Fruit fly (Drosophila melanogaster) whole organism, prepupa: Measurements from ENCODE around the gene CG15528.

Experiments
- Blimp-1 ChIP-seq: fragments of 200-800 bp; sonication (Bioruptor generic); optimal IDR thresholded peaks from 3 replicates; lab custom pipeline; 2017; ENCODE audit warnings: missing biosample characterization, missing genetic modification characterization, mild to moderate bottlenecking, moderate library complexity, missing genetic modification reagents
- CG10631 ChIP-seq: fragments of 200-800 bp; sonication (Bioruptor generic); optimal IDR thresholded peaks from 2 replicates; lab custom pipeline; 2016; ENCODE audit warnings: missing biosample characterization, missing genetic modification characterization
- CG11294 ChIP-seq: fragments of 200-800 bp; sonication (Bioruptor generic); IDR thresholded peaks from 2 replicates; pipeline ENCODE4 v1.3.6; 2022; ENCODE audit warnings: missing biosample characterization, missing genetic modification characterization
- CG15336 ChIP-seq: fragments of 200-800 bp; sonication (Bioruptor generic); IDR thresholded peaks from 2 replicates; pipeline ENCODE4 v1.3.6; 2022; ENCODE audit warnings: missing biosample characterization, missing genetic modification characterization
- CG1621 ChIP-seq: fragments of 200-800 bp; sonication (Bioruptor generic); optimal IDR thresholded peaks from 3 replicates; lab custom pipeline; 2018; ENCODE audit warnings: missing biosample characterization, mild to moderate bottlenecking, missing genetic modification characterization
- CG3032 ChIP-seq: fragments of 200-800 bp; optimal IDR thresholded peaks from 2 replicates; lab custom pipeline; 2019; ENCODE audit warnings: missing biosample characterization, mild to moderate bottlenecking, missing genetic modification characterization, moderate library complexity
- CG31627 ChIP-seq: fragments of 200-800 bp; sonication (Bioruptor generic); optimal IDR thresholded peaks from 3 replicates; lab custom pipeline; 2016; ENCODE audit warnings: missing biosample characterization, missing genetic modification characterization
- CG32006 ChIP-seq: fragments of 200-800 bp; sonication (Bioruptor generic); optimal IDR thresholded peaks from 3 replicates; lab custom pipeline; 2017; ENCODE audit warnings: missing biosample characterization, mild to moderate bottlenecking, missing genetic modification characterization
- CG34406 ChIP-seq: fragments of 200-800 bp; sonication (Bioruptor generic); optimal IDR thresholded peaks from 3 replicates; lab custom pipeline; 2016; ENCODE audit warnings: missing biosample characterization, missing genetic modification characterization
- CG3919 ChIP-seq: fragments of 200-800 bp; sonication (Bioruptor generic); optimal IDR thresholded peaks from 3 replicates; lab custom pipeline; 2016; ENCODE audit warnings: missing biosample characterization, missing genetic modification characterization
- CG6163 ChIP-seq: fragments of 200-800 bp; sonication (Bioruptor generic); IDR thresholded peaks from 3 replicates; pipeline ENCODE4 v1.3.6; 2022; ENCODE audit warnings: missing biosample characterization, missing genetic modification characterization
- CG6276 ChIP-seq: fragments of 200-800 bp; sonication (Bioruptor generic); optimal IDR thresholded peaks from 2 replicates; lab custom pipeline; 2017; ENCODE audit warnings: missing biosample characterization, mild to moderate bottlenecking, missing genetic modification characterization
- CG6792 ChIP-seq: fragments of 200-800 bp; sonication (Bioruptor generic); optimal IDR thresholded peaks from 3 replicates; lab custom pipeline; 2016; ENCODE audit warnings: missing biosample characterization, missing genetic modification characterization
- CG6808 ChIP-seq: fragments of 200-800 bp; sonication (Bioruptor generic); optimal IDR thresholded peaks from 3 replicates; lab custom pipeline; 2017; ENCODE audit warnings: missing biosample characterization, missing genetic modification characterization, mild to moderate bottlenecking, moderate library complexity, missing genetic modification reagents
- CG6854 ChIP-seq: fragments of 200-800 bp; sonication (Bioruptor generic); optimal IDR thresholded peaks from 2 replicates; lab custom pipeline; 2017; ENCODE audit warnings: missing biosample characterization, mild to moderate bottlenecking, missing genetic modification characterization
- CG7368 ChIP-seq: fragments of 200-800 bp; sonication (Bioruptor generic); optimal IDR thresholded peaks from 3 replicates; lab custom pipeline; 2016; ENCODE audit warnings: missing biosample characterization, missing genetic modification characterization
- CG8119 ChIP-seq: fragments of 200-800 bp; sonication (Bioruptor generic); IDR thresholded peaks from 3 replicates; pipeline ENCODE4 v1.3.6; 2022; ENCODE audit warnings: missing biosample characterization, missing genetic modification characterization
- CG8319 ChIP-seq: fragments of 200-800 bp; sonication (Bioruptor generic); optimal IDR thresholded peaks from 3 replicates; lab custom pipeline; 2016; ENCODE audit warnings: missing biosample characterization, missing genetic modification characterization
- CG9139 ChIP-seq: fragments of 200-800 bp; sonication (Bioruptor generic); optimal IDR thresholded peaks from 3 replicates; lab custom pipeline; 2017; ENCODE audit warnings: missing biosample characterization, mild to moderate bottlenecking, missing genetic modification characterization
- Eip75B ChIP-seq: fragments of 200-800 bp; sonication (Bioruptor generic); optimal IDR thresholded peaks from 3 replicates; lab custom pipeline; 2016; ENCODE audit warnings: missing biosample characterization, missing genetic modification characterization
- Eip78C ChIP-seq: fragments of 200-800 bp; sonication (Bioruptor generic); peaks from one replicate; lab custom pipeline; 2016; ENCODE audit warnings: missing biosample characterization, missing genetic modification characterization
- Eip93F ChIP-seq: fragments of 200-800 bp; sonication (Bioruptor generic); optimal IDR thresholded peaks from 2 replicates; lab custom pipeline; 2016; ENCODE audit warnings: missing biosample characterization, mild to moderate bottlenecking, missing genetic modification characterization
- Ets21C ChIP-seq: fragments of 200-800 bp; sonication (Bioruptor generic); optimal IDR thresholded peaks from 3 replicates; lab custom pipeline; 2016; ENCODE audit warnings: missing biosample characterization, missing genetic modification characterization
- Hr38 ChIP-seq: sonication (Bioruptor generic); optimal IDR thresholded peaks from 2 replicates; lab custom pipeline; 2016; ENCODE audit warnings: missing biosample characterization, missing genetic modification characterization
- Hr4 ChIP-seq: fragments of 200-800 bp; sonication (Bioruptor generic); optimal IDR thresholded peaks from 3 replicates; lab custom pipeline; 2016; ENCODE audit warnings: missing biosample characterization, missing genetic modification characterization
- Lpt ChIP-seq: fragments of 200-800 bp; sonication (Bioruptor generic); optimal IDR thresholded peaks from 3 replicates; lab custom pipeline; 2016; ENCODE audit warnings: missing biosample characterization, missing genetic modification characterization
- OdsH ChIP-seq: fragments of 200-800 bp; sonication (Bioruptor generic); optimal IDR thresholded peaks from 3 replicates; lab custom pipeline; 2016; ENCODE audit warnings: missing biosample characterization, missing genetic modification characterization
- Smox ChIP-seq: fragments of 200-800 bp; sonication (Bioruptor generic); optimal IDR thresholded peaks from 3 replicates; lab custom pipeline; 2016; ENCODE audit warnings: missing biosample characterization, missing genetic modification characterization
- Sox102F ChIP-seq: fragments of 200-800 bp; sonication (Bioruptor generic); optimal IDR thresholded peaks from 2 replicates; lab custom pipeline; 2016; ENCODE audit warnings: missing biosample characterization, mild to moderate bottlenecking, missing genetic modification characterization
- Sox14 ChIP-seq: fragments of 200-800 bp; sonication (Bioruptor generic); optimal IDR thresholded peaks from 3 replicates; lab custom pipeline; 2016; ENCODE audit warnings: missing biosample characterization, missing genetic modification characterization
- Sox15 ChIP-seq: fragments of 200-800 bp; sonication (Bioruptor generic); optimal IDR thresholded peaks from 3 replicates; lab custom pipeline; 2016; ENCODE audit warnings: missing biosample characterization, missing genetic modification characterization
- achi ChIP-seq: fragments of 200-800 bp; sonication (Bioruptor generic); optimal IDR thresholded peaks from 3 replicates; lab custom pipeline; 2016; ENCODE audit warnings: missing biosample characterization, missing genetic modification characterization
- cyc ChIP-seq: fragments of 200-800 bp; sonication (Bioruptor generic); optimal IDR thresholded peaks from 3 replicates; lab custom pipeline; 2016; ENCODE audit warnings: missing biosample characterization, missing genetic modification characterization
- dac ChIP-seq: fragments of 200-800 bp; sonication (Bioruptor generic); optimal IDR thresholded peaks from 2 replicates; lab custom pipeline; 2017; ENCODE audit warnings: missing biosample characterization, mild to moderate bottlenecking, missing genetic modification characterization
- dsx ChIP-seq: fragments of 200-800 bp; optimal IDR thresholded peaks from 3 replicates; lab custom pipeline; 2019; ENCODE audit warnings: missing biosample characterization, mild to moderate bottlenecking, missing genetic modification characterization, moderate library complexity; ENCODE audit not compliant: poor library complexity, severe bottlenecking
- esn ChIP-seq: fragments of 200-800 bp; sonication (Bioruptor generic); optimal IDR thresholded peaks from 2 replicates; lab custom pipeline; 2016; ENCODE audit warnings: missing biosample characterization, mild to moderate bottlenecking, missing genetic modification characterization, moderate library complexity
- fd59A ChIP-seq: fragments of 200-800 bp; sonication (Bioruptor generic); optimal IDR thresholded peaks from 2 replicates; lab custom pipeline; 2017; ENCODE audit warnings: missing biosample characterization, mild to moderate bottlenecking, missing genetic modification characterization, missing genetic modification reagents
- fd85E ChIP-seq: fragments of 200-800 bp; sonication (Bioruptor generic); optimal IDR thresholded peaks from 3 replicates; lab custom pipeline; 2016; ENCODE audit warnings: missing biosample characterization, missing genetic modification characterization
- fkh ChIP-seq: fragments of 200-800 bp; sonication (Bioruptor generic); optimal IDR thresholded peaks from 3 replicates; lab custom pipeline; 2017; ENCODE audit warnings: missing biosample characterization, mild to moderate bottlenecking, missing genetic modification characterization, moderate library complexity
- net ChIP-seq: fragments of 200-800 bp; sonication (Bioruptor generic); optimal IDR thresholded peaks from 3 replicates; lab custom pipeline; 2016; ENCODE audit warnings: missing biosample characterization, missing genetic modification characterization
- pdm3 ChIP-seq: fragments of 200-800 bp; sonication (Bioruptor generic); optimal IDR thresholded peaks from 3 replicates; lab custom pipeline; 2016; ENCODE audit warnings: missing biosample characterization, missing genetic modification characterization
- salr ChIP-seq, 2 experiments: fragments of 200-800 bp; sonication (Bioruptor generic); optimal IDR thresholded peaks; 3 replicates each; lab custom pipeline; 2016 to 2018; ENCODE audit warnings: missing biosample characterization in 2 of 2, missing genetic modification characterization in 2 of 2, mild to moderate bottlenecking in 1 of 2
- spab ChIP-seq: fragments of 200-800 bp; sonication (Bioruptor generic); optimal IDR thresholded peaks from 2 replicates; lab custom pipeline; 2017; ENCODE audit warnings: missing biosample characterization, mild to moderate bottlenecking, missing genetic modification characterization, missing genetic modification reagents
- svp ChIP-seq: fragments of 200-800 bp; sonication (Bioruptor generic); peaks from one replicate; lab custom pipeline; 2016; ENCODE audit warnings: missing biosample characterization, missing genetic modification characterization
- topi ChIP-seq: fragments of 200-800 bp; sonication (Bioruptor generic); optimal IDR thresholded peaks from 3 replicates; lab custom pipeline; 2016; ENCODE audit warnings: missing biosample characterization, missing genetic modification characterization
- vri ChIP-seq: fragments of 200-800 bp; sonication (Bioruptor generic); optimal IDR thresholded peaks from 3 replicates; lab custom pipeline; 2016; ENCODE audit warnings: missing biosample characterization, mild to moderate bottlenecking, missing genetic modification characterization

Gene CG15528

dm6 chr3R:30100976-30101332 is 49.0 kb upstream of the CG15528 start (continued):
- TF ChIP-seq CG8119 (GFP tag; lab: Robert Waterston, UW) (no peak), svp (no peak), Eip93F (GFP tag; lab: Kevin White, UChicago) (no peak), cyc (GFP tag; lab: Kevin White, UChicago) (no peak), fkh (no peak), CG6808 (GFP tag; lab: Kevin White, UChicago) (peak; percentile 54), Hr4 (GFP tag; lab: Kevin White, UChicago) (no peak), topi (peak; percentile 41), fd85E (GFP tag; lab: Kevin White, UChicago) (no peak), net (GFP tag; lab: Kevin White, UChicago) (peak; percentile 9), pdm3 (GFP tag; lab: Kevin White, UChicago) (peak; percentile 27), CG6792 (GFP tag; lab: Kevin White, UChicago) (no peak), CG3032 (tag; lab: Kevin White, UChicago) (peak; percentile 54), dac (GFP tag; lab: Kevin White, UChicago) (no peak), esn (peak; percentile 49)

- TF ChIP-seq CG6854 (GFP tag; lab: Kevin White, UChicago) (peak; percentile 58), vri (GFP tag; lab: Kevin White, UChicago) (peak; percentile 89), Eip78C (GFP tag; lab: Kevin White, UChicago) (peak; percentile 58), Lpt (peak; percentile 62), Blimp-1 (GFP tag; lab: Kevin White, UChicago) (peak; percentile 54), CG6276 (peak; percentile 3), Eip75B (GFP tag; lab: Kevin White, UChicago) (no peak), svp (peak; percentile 39), CG8119 (GFP tag; lab: Robert Waterston, UW) (peak; percentile 38; the same call in 1 of the 3 replicates), achi (GFP tag; lab: Kevin White, UChicago) (no peak), CG31627 (GFP tag; lab: Kevin White, UChicago) (no peak), CG6163 (GFP tag; lab: Robert Waterston, UW) (peak; percentile 86)
Measured at dm6 chr3R:30100325-30100975, 48.5 kb upstream of the CG15528 start.

dm6 chr3R:30099341-30099871 is 47.5 kb upstream of the CG15528 start:
- peak; percentile 61 for TF ChIP-seq net (GFP tag; lab: Kevin White, UChicago)
- TF ChIP-seq Smox, result no peak
- TF ChIP-seq svp, result peak; percentile 85
- TF ChIP-seq pdm3 (GFP tag; lab: Kevin White, UChicago), result no peak
- peak; percentile 38 for TF ChIP-seq dsx (GFP tag; lab: Kevin White, UChicago)
- TF ChIP-seq CG3032 (tag; lab: Kevin White, UChicago), result no peak
- TF ChIP-seq achi (GFP tag; lab: Kevin White, UChicago), result no peak
- peak; percentile 21 for TF ChIP-seq CG34406 (GFP tag; lab: Kevin White, UChicago)
- no peak for TF ChIP-seq Sox14 (GFP tag; lab: Kevin White, UChicago)
- peak; percentile 16 for TF ChIP-seq fd85E (GFP tag; lab: Kevin White, UChicago)
- no peak for TF ChIP-seq Ets21C
- peak; percentile 79 for TF ChIP-seq Eip78C (GFP tag; lab: Kevin White, UChicago)
- TF ChIP-seq salr (GFP tag; optimal IDR thresholded peaks at IDR 0.05; lab: Kevin White, UChicago), result no peak
- TF ChIP-seq CG15336 (GFP tag; lab: Robert Waterston, UW), result peak; percentile 73
- TF ChIP-seq Sox15 (GFP tag; lab: Kevin White, UChicago), result no peak
- TF ChIP-seq fd59A, result no peak
- no peak for TF ChIP-seq spab (GFP tag; lab: Kevin White, UChicago)
- peak; percentile 21 for TF ChIP-seq CG3919 (GFP tag; lab: Kevin White, UChicago)
- no peak for TF ChIP-seq CG7368 (GFP tag; lab: Kevin White, UChicago)
- no peak for TF ChIP-seq CG32006 (GFP tag; lab: Kevin White, UChicago)
- peak; percentile 58 for TF ChIP-seq Sox102F
- TF ChIP-seq topi, result peak; percentile 19
- TF ChIP-seq OdsH (GFP tag; lab: Kevin White, UChicago), result no peak
- no peak for TF ChIP-seq Hr38 (GFP tag; lab: Kevin White, UChicago)
- no peak for TF ChIP-seq CG11294 (GFP tag; lab: Robert Waterston, UW)
- TF ChIP-seq CG6163 (GFP tag; lab: Robert Waterston, UW), result peak; percentile 84
- TF ChIP-seq CG9139 (GFP tag; lab: Kevin White, UChicago), result peak; percentile 30
- TF ChIP-seq CG8319 (GFP tag; lab: Kevin White, UChicago), result no peak
- TF ChIP-seq esn, result peak; percentile 42
- TF ChIP-seq CG1621, result no peak
- no peak for TF ChIP-seq CG10631 (GFP tag; lab: Kevin White, UChicago)
- TF ChIP-seq Blimp-1 (GFP tag; lab: Kevin White, UChicago), result no peak
